Fruit fly (Drosophila melanogaster) whole organism, embryonic: ENCODE measurements around the gene NijC.

Experiments used
- Adf1 ChIP-seq: fragments of 200-800 bp; sonication (Bioruptor generic); IDR thresholded peaks from 2 replicates; pipeline ENCODE4 v1.3.6; 2022; ENCODE audit warnings: missing biosample characterization, missing genetic modification characterization
- B-H2 ChIP-seq: fragments of 200-800 bp; sonication (Bioruptor generic); optimal IDR thresholded peaks from 2 replicates; lab custom pipeline; 2018; ENCODE audit warnings: missing biosample characterization, mild to moderate bottlenecking, missing genetic modification characterization
- CG10274 ChIP-seq: fragments of 200-800 bp; sonication (Bioruptor generic); optimal IDR thresholded peaks from 3 replicates; lab custom pipeline; 2017; ENCODE audit warnings: missing biosample characterization, mild to moderate bottlenecking, missing genetic modification characterization
- CG11723 ChIP-seq: fragments of 200-800 bp; sonication (Bioruptor generic); optimal IDR thresholded peaks from 2 replicates; lab custom pipeline; 2017; ENCODE audit warnings: missing biosample characterization, mild to moderate bottlenecking, missing genetic modification characterization
- CG14860 ChIP-seq: fragments of 200-800 bp; sonication (Bioruptor generic); IDR thresholded peaks from 3 replicates; pipeline ENCODE4 v1.3.6; 2022; ENCODE audit warnings: missing biosample characterization, missing genetic modification characterization; ENCODE audit not compliant: partially characterized antibody
- CG17186 ChIP-seq: fragments of 200-800 bp; sonication (Bioruptor generic); optimal IDR thresholded peaks from 3 replicates; lab custom pipeline; 2017; ENCODE audit warnings: missing biosample characterization, missing genetic modification reagents, missing genetic modification characterization
- CG18599 ChIP-seq: fragments of 200-800 bp; sonication (Bioruptor generic); optimal IDR thresholded peaks from 3 replicates; lab custom pipeline; 2017; ENCODE audit warnings: missing biosample characterization, missing genetic modification characterization, mild to moderate bottlenecking, moderate library complexity, missing genetic modification reagents
- CG2202 ChIP-seq: fragments of 200-800 bp; sonication (Bioruptor generic); optimal IDR thresholded peaks from 2 replicates; lab custom pipeline; 2018; ENCODE audit warnings: missing biosample characterization, mild to moderate bottlenecking, missing genetic modification characterization
- CG2889 ChIP-seq: fragments of 200-800 bp; sonication (Bioruptor generic); IDR thresholded peaks from 3 replicates; pipeline ENCODE4 v1.3.6; 2022; ENCODE audit warnings: missing biosample characterization, missing genetic modification characterization
- CG3281 ChIP-seq: fragments of 200-800 bp; sonication (Bioruptor generic); optimal IDR thresholded peaks from 3 replicates; lab custom pipeline; 2017; ENCODE audit warnings: missing biosample characterization, mild to moderate bottlenecking, missing genetic modification characterization
- CG42726 ChIP-seq: fragments of 200-800 bp; sonication (Bioruptor generic); IDR thresholded peaks from 2 replicates; pipeline ENCODE4 v1.3.6; 2022; ENCODE audit warnings: missing biosample characterization, missing genetic modification characterization; ENCODE audit not compliant: partially characterized antibody
- CG4424 ChIP-seq: fragments of 200-800 bp; sonication (Bioruptor generic); optimal IDR thresholded peaks from 3 replicates; lab custom pipeline; 2016; ENCODE audit warnings: missing biosample characterization, missing genetic modification characterization
- CG5245 ChIP-seq: fragments of 200-800 bp; sonication (Bioruptor generic); optimal IDR thresholded peaks from 3 replicates; lab custom pipeline; 2016; ENCODE audit warnings: missing biosample characterization, missing genetic modification characterization
- CG6689 ChIP-seq: fragments of 200-800 bp; sonication (Bioruptor generic); IDR thresholded peaks from 2 replicates; pipeline ENCODE4 v1.3.6; 2022; ENCODE audit warnings: missing biosample characterization, missing genetic modification characterization
- CG6765 ChIP-seq: fragments of 200-800 bp; sonication (Bioruptor generic); optimal IDR thresholded peaks from 3 replicates; lab custom pipeline; 2017; ENCODE audit warnings: missing biosample characterization, mild to moderate bottlenecking, missing genetic modification characterization
- CG7987 ChIP-seq: fragments of 200-800 bp; sonication (Bioruptor generic); optimal IDR thresholded peaks from 2 replicates; lab custom pipeline; 2018; ENCODE audit warnings: missing biosample characterization, mild to moderate bottlenecking, missing genetic modification characterization, moderate library complexity
- CG9609 ChIP-seq: fragments of 200-800 bp; sonication (Bioruptor generic); optimal IDR thresholded peaks from 3 replicates; lab custom pipeline; 2016; ENCODE audit warnings: missing biosample characterization, missing genetic modification characterization
- CG9727 ChIP-seq: fragments of 200-800 bp; sonication (Bioruptor generic); optimal IDR thresholded peaks from 3 replicates; lab custom pipeline; 2017; ENCODE audit warnings: missing biosample characterization, mild to moderate bottlenecking, missing genetic modification characterization
- D ChIP-seq, 2 experiments: fragments of 200-800 bp in 1 of 2; fragments of >200 bp in 1 of 2; sonication (Bioruptor generic) in 1 of 2; optimal IDR thresholded peaks; 2 replicates in 1 of 2; 3 replicates in 1 of 2; lab custom pipeline; 2017; ENCODE audit warnings: mild to moderate bottlenecking in 1 of 2, missing biosample characterization in 1 of 2, missing genetic modification characterization in 1 of 2, missing genetic modification reagents in 1 of 2
- Dfd ChIP-seq, 2 experiments: fragments of >200 bp; optimal IDR thresholded peaks; 2 replicates each; lab custom pipeline; 2017; ENCODE audit warnings: missing biosample characterization in 2 of 2, missing genetic modification characterization in 2 of 2
- Doc3 ChIP-seq: fragments of 200-800 bp; sonication (Bioruptor generic); IDR thresholded peaks from 3 replicates; pipeline ENCODE4 v1.3.6; 2022; ENCODE audit warnings: missing biosample characterization, missing genetic modification characterization; ENCODE audit not compliant: partially characterized antibody
- Elba2 ChIP-seq: fragments of 200-800 bp; sonication (Bioruptor generic); optimal IDR thresholded peaks from 3 replicates; lab custom pipeline; 2016; ENCODE audit warnings: missing biosample characterization, missing genetic modification characterization
- Hand ChIP-seq: fragments of 200-800 bp; sonication (Bioruptor generic); optimal IDR thresholded peaks from 2 replicates; lab custom pipeline; 2017; ENCODE audit warnings: mild to moderate bottlenecking, missing biosample characterization, missing genetic modification reagents, missing genetic modification characterization
- HmgZ ChIP-seq: fragments of 200-800 bp; sonication (Bioruptor generic); optimal IDR thresholded peaks from 2 replicates; lab custom pipeline; 2018; ENCODE audit warnings: missing biosample characterization, mild to moderate bottlenecking, missing genetic modification characterization
- Lhr ChIP-seq: fragments of 200-800 bp; sonication (Bioruptor generic); optimal IDR thresholded peaks from 3 replicates; lab custom pipeline; 2017; ENCODE audit warnings: mild to moderate bottlenecking, missing biosample characterization, missing genetic modification reagents, missing genetic modification characterization
- Myb ChIP-seq: fragments of 200-800 bp; sonication (Bioruptor generic); optimal IDR thresholded peaks from 2 replicates; lab custom pipeline; 2016; ENCODE audit warnings: missing biosample characterization, missing genetic modification characterization
- Opbp ChIP-seq: fragments of 200-800 bp; sonication (Bioruptor generic); IDR thresholded peaks from 3 replicates; pipeline ENCODE4 v1.3.6; 2022; ENCODE audit warnings: missing biosample characterization, missing genetic modification characterization; ENCODE audit not compliant: partially characterized antibody
- Rx ChIP-seq: fragments of 200-800 bp; sonication (Bioruptor generic); IDR thresholded peaks from 2 replicates; pipeline ENCODE4 v1.3.6; 2022; ENCODE audit warnings: missing biosample characterization, missing genetic modification characterization
- YL-1 ChIP-seq: fragments of 200-800 bp; sonication (Bioruptor generic); optimal IDR thresholded peaks from 3 replicates; lab custom pipeline; 2017; ENCODE audit warnings: missing biosample characterization, mild to moderate bottlenecking, missing genetic modification characterization
- abd-A ChIP-seq: fragments of 200-800 bp; sonication (Bioruptor generic); optimal IDR thresholded peaks from 3 replicates; lab custom pipeline; 2019; ENCODE audit warnings: missing biosample characterization, mild to moderate bottlenecking, missing genetic modification characterization, moderate library complexity
- ap ChIP-seq: fragments of 200-800 bp; sonication (Bioruptor generic); IDR thresholded peaks from 2 replicates; pipeline ENCODE4 v1.3.6; 2022; ENCODE audit warnings: missing biosample characterization, missing genetic modification characterization
- bcd ChIP-seq: fragments of 200-800 bp; sonication (Bioruptor generic); optimal IDR thresholded peaks from 2 replicates; lab custom pipeline; 2017; ENCODE audit warnings: missing biosample characterization, mild to moderate bottlenecking, missing genetic modification characterization
- dan ChIP-seq: fragments of 200-800 bp; sonication (Bioruptor generic); IDR thresholded peaks from 2 replicates; pipeline ENCODE4 v1.3.6; 2022; ENCODE audit warnings: missing biosample characterization, missing genetic modification characterization
- gcm2 ChIP-seq: fragments of 200-800 bp; sonication (Bioruptor generic); optimal IDR thresholded peaks from 2 replicates; lab custom pipeline; 2016; ENCODE audit warnings: missing biosample characterization, missing genetic modification characterization
- gem ChIP-seq: fragments of 200-800 bp; sonication (Bioruptor generic); optimal IDR thresholded peaks from 2 replicates; lab custom pipeline; 2019; ENCODE audit warnings: missing biosample characterization, mild to moderate bottlenecking, missing genetic modification characterization, moderate library complexity
- gfzf ChIP-seq: fragments of 200-800 bp; sonication (Bioruptor generic); optimal IDR thresholded peaks from 2 replicates; lab custom pipeline; 2016; ENCODE audit warnings: missing biosample characterization, mild to moderate bottlenecking, missing genetic modification characterization, moderate library complexity
- gro ChIP-seq: fragments of 200-800 bp; sonication (Bioruptor generic); optimal IDR thresholded peaks from 2 replicates; lab custom pipeline; 2016; ENCODE audit warnings: missing biosample characterization, missing genetic modification characterization
- gsb-n ChIP-seq: fragments of 200-800 bp; sonication (Bioruptor generic); optimal IDR thresholded peaks from 3 replicates; lab custom pipeline; 2018; ENCODE audit warnings: missing biosample characterization, mild to moderate bottlenecking, missing genetic modification characterization
- hb ChIP-seq: fragments of 200-800 bp; sonication (Bioruptor generic); IDR thresholded peaks from 3 replicates; pipeline ENCODE4 v1.3.6; 2022; ENCODE audit warnings: missing biosample characterization, missing genetic modification characterization; ENCODE audit not compliant: partially characterized antibody
- insv ChIP-seq, 2 experiments: fragments of 200-800 bp; sonication (Bioruptor generic); optimal IDR thresholded peaks; 3 replicates each; lab custom pipeline; 2016 to 2018; ENCODE audit warnings: missing biosample characterization in 2 of 2, missing genetic modification characterization in 2 of 2
- mam ChIP-seq: fragments of 200-800 bp; sonication (Bioruptor generic); optimal IDR thresholded peaks from 3 replicates; lab custom pipeline; 2016; ENCODE audit warnings: missing biosample characterization, missing genetic modification characterization
- phol ChIP-seq: fragments of 200-800 bp; sonication (Bioruptor generic); optimal IDR thresholded peaks from 3 replicates; lab custom pipeline; 2018; ENCODE audit warnings: missing biosample characterization, mild to moderate bottlenecking, missing genetic modification characterization, moderate library complexity
- repo ChIP-seq: fragments of 200-800 bp; sonication (Bioruptor generic); optimal IDR thresholded peaks from 2 replicates; lab custom pipeline; 2016; ENCODE audit warnings: missing biosample characterization, missing genetic modification characterization
- sens-2 ChIP-seq: fragments of 200-800 bp; sonication (Bioruptor generic); IDR thresholded peaks from 2 replicates; pipeline ENCODE4 v1.3.6; 2022; ENCODE audit warnings: missing biosample characterization, missing genetic modification characterization
- sim ChIP-seq: fragments of 200-800 bp; sonication (Bioruptor generic); IDR thresholded peaks from 2 replicates; pipeline ENCODE4 v1.3.6; 2022; ENCODE audit warnings: missing biosample characterization, missing genetic modification characterization
- stc ChIP-seq: fragments of 200-800 bp; sonication (Bioruptor generic); IDR thresholded peaks from 2 replicates; pipeline ENCODE4 v1.3.6; 2022; ENCODE audit warnings: missing biosample characterization, missing genetic modification characterization
- usp ChIP-seq: fragments of >200 bp; optimal IDR thresholded peaks from 2 replicates; lab custom pipeline; 2017; ENCODE audit warnings: missing biosample characterization, missing genetic modification characterization
- vvl ChIP-seq: fragments of 200-800 bp; sonication (Bioruptor generic); IDR thresholded peaks from 2 replicates; pipeline ENCODE4 v1.3.6; 2022; ENCODE audit warnings: missing biosample characterization, missing genetic modification characterization
- z ChIP-seq: fragments of 200-800 bp; sonication (Bioruptor generic); IDR thresholded peaks from 3 replicates; pipeline ENCODE4 v1.3.6; 2022; ENCODE audit warnings: missing biosample characterization, missing genetic modification characterization

NijC gene

dm6 chr3R:12727944-12728649 is 33.2 kb downstream of the NijC start (continued):
- TF ChIP-seq sens-2 (no peak), CG7987 (GFP tag; lab: Kevin White, UChicago) (no peak), z (GFP tag; lab: Robert Waterston, UW) (no peak), dan (GFP tag; lab: Robert Waterston, UW) (no peak), bcd (peak; percentile 30), Lhr (GFP tag; lab: Kevin White, UChicago) (no peak), insv (GFP tag; optimal IDR thresholded peaks at IDR 0.05; lab: Kevin White, UChicago) (no peak), Adf1 (GFP tag; lab: Robert Waterston, UW) (no peak), CG17186 (no peak), HmgZ (tag; lab: Kevin White, UChicago) (no peak), gem (tag; lab: Kevin White, UChicago) (peak; percentile 39), CG3281 (GFP tag; lab: Kevin White, UChicago) (peak; percentile 20), CG10274 (no peak), B-H2 (no peak), phol (no peak), CG18599 (GFP tag; lab: Kevin White, UChicago) (peak; percentile 60), CG5245 (no peak), CG2889 (GFP tag; lab: Robert Waterston, UW) (0 out of 3 replicates have a peak, but pooled peaks have one; percentile 42), D (optimal IDR thresholded peaks at IDR 0.05; lab: Kevin White, UChicago) (no peak), D (GFP tag; optimal IDR thresholded peaks at IDR 0.05; lab: Kevin White, UChicago) (no peak), CG6689 (GFP tag; lab: Robert Waterston, UW) (no peak; the same call in 1 of the 2 replicates), Opbp (no peak), mam (GFP tag; lab: Kevin White, UChicago) (peak; percentile 31), CG14860 (no peak), usp (GFP tag; lab: Kevin White, UChicago) (no peak), Doc3 (GFP tag; lab: Robert Waterston, UW) (no peak), Elba2 (GFP tag; lab: Kevin White, UChicago) (no peak), hb (GFP tag; lab: Robert Waterston, UW) (no peak), CG11723 (GFP tag; lab: Kevin White, UChicago) (no peak), Hand (GFP tag; lab: Kevin White, UChicago) (peak; percentile 30), Rx (peak; percentile 46; the same call in 1 of the 2 replicates), stc (no peak), sim (GFP tag; lab: Robert Waterston, UW) (no peak), gfzf (GFP tag; lab: Kevin White, UChicago) (no peak), CG9727 (no peak), CG4424 (GFP tag; lab: Kevin White, UChicago) (no peak), gsb-n (no peak), gcm2 (no peak), abd-A (tag; lab: Kevin White, UChicago) (peak; percentile 14), vvl (GFP tag; lab: Robert Waterston, UW) (no peak; the same call in 1 of the 2 replicates), gro (GFP tag; lab: Kevin White, UChicago) (no peak), CG9609 (GFP tag; lab: Kevin White, UChicago) (no peak), CG2202 (no peak), repo (GFP tag; lab: Kevin White, UChicago) (no peak), Myb (GFP tag; lab: Kevin White, UChicago) (peak; percentile 1), CG6765 (GFP tag; lab: Kevin White, UChicago) (peak; percentile 2), CG42726 (GFP tag; lab: Robert Waterston, UW) (no peak), YL-1 (GFP tag; lab: Kevin White, UChicago) (no peak), Dfd (GFP tag; optimal IDR thresholded peaks at IDR 0.05; lab: Kevin White, UChicago) (no peak), ap (no peak)
